Fruit fly (Drosophila melanogaster): ENCODE measurements around the gene GstT3.

The GstT3 gene

DNA sequence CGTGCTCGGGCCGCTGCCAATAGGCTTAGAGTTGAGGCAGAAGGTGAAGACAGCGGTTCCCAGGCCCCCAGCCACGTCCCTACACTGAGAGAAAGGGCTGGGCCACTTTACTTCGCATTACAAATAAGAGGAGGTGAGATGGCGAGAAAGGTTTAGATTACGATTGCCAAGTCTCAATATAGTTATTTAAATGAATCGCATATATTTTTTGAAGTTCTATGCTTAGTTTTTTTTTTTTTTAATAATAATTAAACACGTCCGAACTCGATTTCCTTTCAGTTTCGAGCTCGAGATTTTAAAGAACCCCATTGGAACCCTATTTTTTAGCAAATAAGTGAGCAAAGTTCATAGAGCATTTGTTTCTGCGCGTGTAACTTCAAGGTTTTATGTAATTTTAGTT lies 40.5 kb downstream of the GstT3 start (continued):
- TF ChIP-seq Lpt (GFP tag; optimal IDR thresholded peaks at IDR 0.05) = peak; percentile 39
- peak; percentile 21 for TF ChIP-seq CG11902 (GFP tag; optimal IDR thresholded peaks at IDR 0.05)
- TF ChIP-seq CG9139 (GFP tag; optimal IDR thresholded peaks at IDR 0.05) = no peak
- TF ChIP-seq Ets96B (tag; optimal IDR thresholded peaks at IDR 0.05) = peak; percentile 26
- TF ChIP-seq CG6792 (GFP tag; optimal IDR thresholded peaks at IDR 0.05) = peak; percentile 28
- TF ChIP-seq CG6163 (GFP tag; IDR thresholded peaks at IDR 0.05) = peak; percentile 61; the same call in 1 of the 3 replicates
- peak; percentile 36 for TF ChIP-seq CG10669 (GFP tag; optimal IDR thresholded peaks at IDR 0.05)
- peak; percentile 57 for TF ChIP-seq CG8632 (GFP tag; optimal IDR thresholded peaks at IDR 0.05)
- peak; percentile 49 for TF ChIP-seq achi (GFP tag; optimal IDR thresholded peaks at IDR 0.05)
- peak; percentile 55 for TF ChIP-seq CG3919 (GFP tag; optimal IDR thresholded peaks at IDR 0.05)
- TF ChIP-seq Ets21C (GFP tag; optimal IDR thresholded peaks at IDR 0.05) = peak; percentile 13
- TF ChIP-seq topi (GFP tag; optimal IDR thresholded peaks at IDR 0.05) = peak; percentile 59
- no peak for TF ChIP-seq Hr38 (GFP tag; optimal IDR thresholded peaks at IDR 0.05)
- TF ChIP-seq OdsH (GFP tag; optimal IDR thresholded peaks at IDR 0.05) = peak; percentile 65
- TF ChIP-seq Eip93F (GFP tag; optimal IDR thresholded peaks at IDR 0.05) = no peak
- peak in 1 of 2 experiments; percentile 23 for TF ChIP-seq ss (GFP tag; optimal IDR thresholded peaks at IDR 0.05)
- TF ChIP-seq CG11762 (GFP tag; optimal IDR thresholded peaks at IDR 0.05; ENCODE audit: insufficient read depth) = peak; percentile 47
- peak; percentile 91 for TF ChIP-seq Eip78C (GFP tag)
- peak; percentile 61 for TF ChIP-seq CG32006 (GFP tag; optimal IDR thresholded peaks at IDR 0.05)
- peak; percentile 42 for TF ChIP-seq Sox14 (GFP tag; optimal IDR thresholded peaks at IDR 0.05)
- peak; percentile 46 for TF ChIP-seq lz (GFP tag; optimal IDR thresholded peaks at IDR 0.05)

DNA sequence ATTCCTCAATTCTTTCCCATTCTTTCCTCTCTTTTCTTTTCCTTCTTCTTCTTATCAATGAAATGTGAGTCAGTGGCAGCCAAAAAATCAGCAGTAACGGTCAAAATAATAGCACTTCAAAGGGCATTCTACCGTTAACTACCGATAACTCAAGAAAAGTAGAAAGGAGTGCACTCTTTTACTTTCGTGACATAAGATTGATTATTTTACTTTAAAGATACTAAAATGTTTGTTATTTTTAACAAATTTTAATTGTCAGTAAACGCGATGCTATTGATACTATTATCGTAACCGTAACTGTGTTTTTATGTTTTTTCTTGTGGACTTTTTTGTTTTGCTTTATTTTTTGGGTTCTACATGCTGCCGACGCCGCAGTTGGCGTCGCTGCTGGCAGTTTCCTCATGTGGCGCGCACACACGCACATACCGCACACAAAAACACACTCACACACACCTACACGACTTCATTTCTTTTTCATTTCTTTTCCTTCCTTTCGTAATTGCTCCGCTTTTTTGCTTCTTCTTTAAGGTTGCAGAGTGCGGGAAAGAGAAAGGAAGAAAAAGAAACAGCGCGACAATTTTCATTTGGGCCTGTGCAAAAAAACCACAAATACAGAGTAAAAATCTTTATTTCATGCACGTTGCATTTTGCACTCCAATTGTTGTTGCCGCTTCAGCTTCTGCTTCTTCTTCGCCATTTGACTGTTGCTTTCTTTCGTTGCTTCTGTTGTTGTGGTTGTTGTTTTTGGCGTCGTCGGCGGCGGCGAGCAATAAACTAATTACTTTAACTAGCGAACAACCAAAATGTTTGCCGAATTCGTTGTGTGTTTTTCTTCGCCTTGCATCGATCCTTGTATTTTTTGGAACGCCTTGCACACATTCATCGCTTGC lies 42.5 kb downstream of the GstT3 start:
- peak; percentile 68 for TF ChIP-seq Hr39 (GFP tag; optimal IDR thresholded peaks at IDR 0.05)
- peak; percentile 80 for TF ChIP-seq Smox (GFP tag; optimal IDR thresholded peaks at IDR 0.05)
- no peak for TF ChIP-seq fkh (GFP tag; optimal IDR thresholded peaks at IDR 0.05)
- no peak for TF ChIP-seq Lpt (GFP tag; optimal IDR thresholded peaks at IDR 0.05)
- no peak for TF ChIP-seq fd85E (GFP tag; optimal IDR thresholded peaks at IDR 0.05)
- TF ChIP-seq CG7368 (GFP tag; optimal IDR thresholded peaks at IDR 0.05) = no peak
- TF ChIP-seq CG10631 (GFP tag; optimal IDR thresholded peaks at IDR 0.05) = no peak
- TF ChIP-seq CG9139 (GFP tag; optimal IDR thresholded peaks at IDR 0.05) = no peak
- no peak for TF ChIP-seq CG16779 (tag; optimal IDR thresholded peaks at IDR 0.05)
- peak; percentile 66 for TF ChIP-seq cyc (GFP tag; optimal IDR thresholded peaks at IDR 0.05)
- peak; percentile 76 for TF ChIP-seq Sox102F (GFP tag; optimal IDR thresholded peaks at IDR 0.05)
- peak; percentile 23 for TF ChIP-seq Blimp-1 (GFP tag; optimal IDR thresholded peaks at IDR 0.05)
- peak; percentile 31 for TF ChIP-seq CG3919 (GFP tag; optimal IDR thresholded peaks at IDR 0.05)
- TF ChIP-seq CG11902 (GFP tag; optimal IDR thresholded peaks at IDR 0.05) = no peak
- TF ChIP-seq CG32006 (GFP tag; optimal IDR thresholded peaks at IDR 0.05) = no peak
- peak; percentile 21 for TF ChIP-seq Sox14 (GFP tag; optimal IDR thresholded peaks at IDR 0.05)
- TF ChIP-seq Gug (GFP tag; IDR thresholded peaks at IDR 0.05) = no peak
- no peak for TF ChIP-seq eg (GFP tag; IDR thresholded peaks at IDR 0.05)
- peak; percentile 12 for TF ChIP-seq CG34406 (GFP tag; optimal IDR thresholded peaks at IDR 0.05)
- TF ChIP-seq Sox15 (GFP tag; optimal IDR thresholded peaks at IDR 0.05) = no peak
- peak; percentile 19 to 26 for TF ChIP-seq ss (GFP tag; optimal IDR thresholded peaks at IDR 0.05)
- TF ChIP-seq CG10669 (GFP tag; optimal IDR thresholded peaks at IDR 0.05) = no peak
- TF ChIP-seq CG11294 (GFP tag; IDR thresholded peaks at IDR 0.05) = no peak
- TF ChIP-seq CG4318 (GFP tag; optimal IDR thresholded peaks at IDR 0.05) = no peak
- peak; percentile 20 for TF ChIP-seq Eip75B (GFP tag; optimal IDR thresholded peaks at IDR 0.05)
- TF ChIP-seq CG8319 (GFP tag; optimal IDR thresholded peaks at IDR 0.05) = no peak
- peak; percentile 75 for TF ChIP-seq vri (GFP tag; optimal IDR thresholded peaks at IDR 0.05)
- peak; percentile 77 for TF ChIP-seq topi (GFP tag; optimal IDR thresholded peaks at IDR 0.05)
- TF ChIP-seq lz (GFP tag; optimal IDR thresholded peaks at IDR 0.05) = peak; percentile 64
- TF ChIP-seq Eip93F (GFP tag; optimal IDR thresholded peaks at IDR 0.05) = peak; percentile 32
- no peak for TF ChIP-seq Hr4 (GFP tag; optimal IDR thresholded peaks at IDR 0.05)
- no peak for TF ChIP-seq CG11762 (GFP tag; optimal IDR thresholded peaks at IDR 0.05; ENCODE audit: insufficient read depth)
- peak; percentile 39; the same call in 2 of the 3 replicates for TF ChIP-seq CG8119 (GFP tag; IDR thresholded peaks at IDR 0.05)
- no peak for TF ChIP-seq CG1621 (tag; optimal IDR thresholded peaks at IDR 0.05)
- peak; percentile 55 for TF ChIP-seq Ets21C (GFP tag; optimal IDR thresholded peaks at IDR 0.05)
- no peak for TF ChIP-seq dac (GFP tag; optimal IDR thresholded peaks at IDR 0.05)
- no peak for TF ChIP-seq fd59A (GFP tag; optimal IDR thresholded peaks at IDR 0.05)
- TF ChIP-seq Hr38 (GFP tag; optimal IDR thresholded peaks at IDR 0.05) = no peak
- TF ChIP-seq CG6792 (GFP tag; optimal IDR thresholded peaks at IDR 0.05) = peak; percentile 20
- TF ChIP-seq CG15336 (GFP tag; IDR thresholded peaks at IDR 0.05) = peak; percentile 40; the same call in 1 of the 2 replicates
